Worm (Caenorhabditis elegans): ENCODE data around the gene pigw-1.

Gene pigw-1

DNA sequence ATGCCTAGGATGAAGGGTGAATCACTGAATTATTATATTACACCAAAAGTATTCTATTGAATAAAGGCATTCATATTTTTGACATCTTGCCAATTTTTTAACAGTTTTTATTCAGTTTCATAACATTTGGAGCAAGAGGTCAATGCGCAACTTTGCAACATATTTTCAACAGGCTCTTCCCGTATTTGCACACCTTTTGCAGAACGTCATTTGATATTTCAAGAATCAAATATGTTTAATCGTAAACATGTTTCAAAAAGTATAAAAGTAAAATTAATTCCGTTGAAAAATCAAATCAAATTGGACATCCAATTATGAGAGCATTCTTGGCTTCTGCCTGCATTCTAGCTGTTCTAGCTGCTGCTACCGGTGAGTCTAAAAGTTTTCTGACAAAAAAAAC is 17.0 kb downstream of the pigw-1 start, which contains the start of gene Y110A2AL.2:
Y110A2AL.2 (plus strand) TSS at position 301 of the 400 bp plus-strand sequence.
- TF ChIP-seq irx-1 (tag; optimal IDR thresholded peaks at IDR 0.05) (no peak), lin-15B (tag; optimal IDR thresholded peaks at IDR 0.05) (no peak), ets-5 (GFP tag; IDR thresholded peaks at IDR 0.05) (no peak), fkh-10 (GFP tag; optimal IDR thresholded peaks at IDR 0.05) (no peak), elt-3 (tag; optimal IDR thresholded peaks at IDR 0.05) (no peak), xbp-1 (tag; optimal IDR thresholded peaks at IDR 0.05) (no peak), vab-15 (tag; optimal IDR thresholded peaks at IDR 0.05) (no peak), zip-4 (GFP tag; optimal IDR thresholded peaks at IDR 0.05) (no peak), ceh-90 (tag; optimal IDR thresholded peaks at IDR 0.05) (no peak)

- no peak for TF ChIP-seq ztf-4 (tag; optimal IDR thresholded peaks at IDR 0.05)
- no peak for TF ChIP-seq hpl-2 (GFP tag; optimal IDR thresholded peaks at IDR 0.05)
- no peak for TF ChIP-seq mef-2 (tag; optimal IDR thresholded peaks at IDR 0.05)
- no peak for TF ChIP-seq fkh-4 (tag; optimal IDR thresholded peaks at IDR 0.05; ENCODE audit: borderline replicate concordance)
- no peak for TF ChIP-seq tlp-1 (tag; optimal IDR thresholded peaks at IDR 0.05)
- no peak for TF ChIP-seq ceh-8 (GFP tag; optimal IDR thresholded peaks at IDR 0.05)
- no peak for TF ChIP-seq pqm-1 (tag; optimal IDR thresholded peaks at IDR 0.05)
- TF ChIP-seq sup-37 (GFP tag; optimal IDR thresholded peaks at IDR 0.05), result no peak
- no peak for TF ChIP-seq grh-1 (GFP tag; IDR thresholded peaks at IDR 0.05)
- TF ChIP-seq unc-86 (tag; optimal IDR thresholded peaks at IDR 0.05), result no peak
Observed at ce11 chrII:2866541-2867124, 18.1 kb downstream of the pigw-1 start, which contains the start of the genes Y110A2AL.9 and Y110A2AL.3. Y110A2AL.9 (minus strand) TSS chrII:2866641. Y110A2AL.3 (plus strand) TSS chrII:2867074.

ce11 chrII:2865355-2865754 is 19.4 kb downstream of the pigw-1 start:
- TF ChIP-seq ceh-90 (tag; optimal IDR thresholded peaks at IDR 0.05), result no peak
- TF ChIP-seq efl-1 (optimal IDR thresholded peaks at IDR 0.05), result no peak
- TF ChIP-seq efl-1 (GFP tag; optimal IDR thresholded peaks at IDR 0.05 in 1 of 2), result no peak

DNA sequence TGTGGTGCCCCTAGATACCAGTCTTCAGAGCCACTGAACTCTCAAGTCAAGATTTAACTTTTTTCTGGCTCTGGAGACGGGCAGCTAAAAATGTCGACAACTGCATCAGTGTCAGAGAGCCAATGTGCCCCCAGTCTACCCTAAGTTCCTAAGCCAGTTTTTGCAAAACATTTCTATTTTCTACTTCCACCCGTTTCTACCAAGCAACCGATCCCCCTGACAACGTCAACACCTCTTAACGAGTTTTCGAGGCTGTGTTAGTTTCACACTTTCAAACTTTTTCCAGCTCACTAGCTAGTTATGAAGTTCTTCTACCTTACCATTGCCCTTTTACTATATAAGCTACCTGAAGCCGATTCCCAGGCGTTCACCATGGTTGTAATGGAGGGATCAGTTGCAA is 20.5 kb downstream of the pigw-1 start, which contains the start of gene Y110A2AL.5:
Y110A2AL.5 (plus strand) TSS at position 301 of the 400 bp plus-strand sequence.
- no peak for TF ChIP-seq nhr-90 (tag; optimal IDR thresholded peaks at IDR 0.05; ENCODE audit: poor library complexity)
- no peak for TF ChIP-seq nhr-77 (tag; optimal IDR thresholded peaks at IDR 0.05)
- no peak for TF ChIP-seq Y116A8C.19 (tag; optimal IDR thresholded peaks at IDR 0.05; ENCODE audit: borderline replicate concordance)
- TF ChIP-seq unc-30 (tag; optimal IDR thresholded peaks at IDR 0.05), result no peak
- no peak for TF ChIP-seq mdl-1 (tag; optimal IDR thresholded peaks at IDR 0.05)
- no peak for TF ChIP-seq hlh-4 (tag; optimal IDR thresholded peaks at IDR 0.05)
- TF ChIP-seq hlh-17 (GFP tag; optimal IDR thresholded peaks at IDR 0.05; ENCODE audit: borderline replicate concordance), result no peak
- no peak for TF ChIP-seq unc-130 (tag; optimal IDR thresholded peaks at IDR 0.05)
- no peak for TF ChIP-seq grh-1 (GFP tag; IDR thresholded peaks at IDR 0.05)
- no peak for TF ChIP-seq nhr-11 (tag; optimal IDR thresholded peaks at IDR 0.05)
- TF ChIP-seq mab-9 (GFP tag; IDR thresholded peaks at IDR 0.05), result no peak
- TF ChIP-seq unc-86 (tag; optimal IDR thresholded peaks at IDR 0.05), result no peak

ce11 chrII:2862557-2863035 is 22.1 kb downstream of the pigw-1 start:
- no peak for TF ChIP-seq efl-1 (optimal IDR thresholded peaks at IDR 0.05)
- TF ChIP-seq efl-1 (GFP tag; optimal IDR thresholded peaks at IDR 0.05 in 1 of 2), result peak in 1 of 2 experiments; percentile 37
- no peak for TF ChIP-seq hpl-2 (GFP tag; optimal IDR thresholded peaks at IDR 0.05)
- TF ChIP-seq alr-1 (tag; optimal IDR thresholded peaks at IDR 0.05; ENCODE audit: borderline replicate concordance), result no peak
- no peak for TF ChIP-seq zag-1 (tag; optimal IDR thresholded peaks at IDR 0.05)
- no peak for TF ChIP-seq C16A3.4 (tag; optimal IDR thresholded peaks at IDR 0.05)

All from whole organism, L1 larva.